Fruit fly (Drosophila melanogaster): Measurements from ENCODE around the gene Pgant4.

Gene Pgant4

dm6 chr2L:3478034-3478880 lies 5.9 kb downstream of the Pgant4 start, which contains the start of gene Thor:
Thor (plus strand) TSS chr2L:3478434.
- TF ChIP-seq CG34367 (tag; optimal IDR thresholded peaks at IDR 0.05) (no peak), CG9948 (tag; optimal IDR thresholded peaks at IDR 0.05) (no peak), CG15710 (tag; optimal IDR thresholded peaks at IDR 0.05) (no peak), fd96Ca (GFP tag; IDR thresholded peaks at IDR 0.05) (peak; percentile 50; the same call in 1 of the 3 replicates), CG8159 (tag; optimal IDR thresholded peaks at IDR 0.05) (peak; percentile 6), CG13204 (GFP tag; optimal IDR thresholded peaks at IDR 0.05) (peak; percentile 45), Ets98B (GFP tag; IDR thresholded peaks at IDR 0.05) (peak; percentile 54; the same call in 1 of the 2 replicates), CG32121 (GFP tag; IDR thresholded peaks at IDR 0.05) (peak; percentile 53), Snoo (tag; optimal IDR thresholded peaks at IDR 0.05) (peak; percentile 60), CG8301 (tag; optimal IDR thresholded peaks at IDR 0.05) (peak; percentile 12), rn (GFP tag; IDR thresholded peaks at IDR 0.05) (no peak), CG14655 (GFP tag; optimal IDR thresholded peaks at IDR 0.05) (no peak), D1 (tag; optimal IDR thresholded peaks at IDR 0.05) (no peak), CG17806 (tag; optimal IDR thresholded peaks at IDR 0.05) (no peak), CG12605 (GFP tag; IDR thresholded peaks at IDR 0.05) (0 out of 2 replicates have a peak, but pooled peaks have one; percentile 27), CG10348 (GFP tag; IDR thresholded peaks at IDR 0.05) (no peak), Pif1A (GFP tag; optimal IDR thresholded peaks at IDR 0.05) (peak; percentile 30), CG4496 (GFP tag; IDR thresholded peaks at IDR 0.05) (peak; percentile 67; the same call in 2 of the 3 replicates), EcR (GFP tag; optimal IDR thresholded peaks at IDR 0.05) (peak; percentile 56), gl (tag; optimal IDR thresholded peaks at IDR 0.05) (peak; percentile 47), Pif1B (GFP tag; optimal IDR thresholded peaks at IDR 0.05) (no peak)

dm6 chr2L:3479697-3480442 lies 7.5 kb downstream of the Pgant4 start:
- no peak for TF ChIP-seq CG15710 (tag; optimal IDR thresholded peaks at IDR 0.05)
- peak; percentile 17 for TF ChIP-seq EcR (GFP tag; optimal IDR thresholded peaks at IDR 0.05)

- TF ChIP-seq CG9948 (tag; optimal IDR thresholded peaks at IDR 0.05) = no peak
- peak; percentile 41 for TF ChIP-seq D1 (tag; optimal IDR thresholded peaks at IDR 0.05)
Observed at dm6 chr2L:3480443-3480839, 8.0 kb downstream of the Pgant4 start.

dm6 chr2L:3482037-3482436 lies 9.6 kb downstream of the Pgant4 start:
- TF ChIP-seq CG13204 (GFP tag; optimal IDR thresholded peaks at IDR 0.05) (no peak), Ets98B (GFP tag; IDR thresholded peaks at IDR 0.05) (peak; percentile 88), D1 (tag; optimal IDR thresholded peaks at IDR 0.05) (no peak), CG8159 (tag; optimal IDR thresholded peaks at IDR 0.05) (peak; percentile 5), CG14655 (GFP tag; optimal IDR thresholded peaks at IDR 0.05) (peak; percentile 54), CG12605 (GFP tag; IDR thresholded peaks at IDR 0.05) (no peak; the same call in 1 of the 2 replicates), CG17806 (tag; optimal IDR thresholded peaks at IDR 0.05) (no peak), CG34367 (tag; optimal IDR thresholded peaks at IDR 0.05) (no peak), CG9948 (tag; optimal IDR thresholded peaks at IDR 0.05) (no peak), CG32121 (GFP tag; IDR thresholded peaks at IDR 0.05) (peak; percentile 78), CG10348 (GFP tag; IDR thresholded peaks at IDR 0.05) (no peak), gl (tag; optimal IDR thresholded peaks at IDR 0.05) (no peak), CG4496 (GFP tag; IDR thresholded peaks at IDR 0.05) (peak; percentile 78), Pif1A (GFP tag; optimal IDR thresholded peaks at IDR 0.05) (peak; percentile 41), CG8301 (tag; optimal IDR thresholded peaks at IDR 0.05) (peak; percentile 76), CG15710 (tag; optimal IDR thresholded peaks at IDR 0.05) (no peak), Snoo (tag; optimal IDR thresholded peaks at IDR 0.05) (no peak), rn (GFP tag; IDR thresholded peaks at IDR 0.05) (no peak), EcR (GFP tag; optimal IDR thresholded peaks at IDR 0.05) (no peak)

dm6 chr2L:3482712-3483111 lies 10.3 kb downstream of the Pgant4 start:
- peak; percentile 54; the same call in 1 of the 2 replicates for TF ChIP-seq rn (GFP tag; IDR thresholded peaks at IDR 0.05)
- peak; percentile 73 for TF ChIP-seq CG8159 (tag; optimal IDR thresholded peaks at IDR 0.05)
- no peak for TF ChIP-seq CG13204 (GFP tag; optimal IDR thresholded peaks at IDR 0.05)
- TF ChIP-seq D1 (tag; optimal IDR thresholded peaks at IDR 0.05) = no peak
- no peak for TF ChIP-seq Snoo (tag; optimal IDR thresholded peaks at IDR 0.05)
- no peak for TF ChIP-seq CG17806 (tag; optimal IDR thresholded peaks at IDR 0.05)
- peak; percentile 60; the same call in 1 of the 3 replicates for TF ChIP-seq fd96Ca (GFP tag; IDR thresholded peaks at IDR 0.05)
- no peak for TF ChIP-seq gl (tag; optimal IDR thresholded peaks at IDR 0.05)
- TF ChIP-seq Pif1A (GFP tag; optimal IDR thresholded peaks at IDR 0.05) = peak; percentile 14
- TF ChIP-seq CG14655 (GFP tag; optimal IDR thresholded peaks at IDR 0.05) = peak; percentile 74
- peak; percentile 71 for TF ChIP-seq CG8301 (tag; optimal IDR thresholded peaks at IDR 0.05)
- peak; percentile 13 for TF ChIP-seq Pif1B (GFP tag; optimal IDR thresholded peaks at IDR 0.05)
- TF ChIP-seq CG10348 (GFP tag; IDR thresholded peaks at IDR 0.05) = peak; percentile 51; the same call in 1 of the 2 replicates
- TF ChIP-seq Ets98B (GFP tag; IDR thresholded peaks at IDR 0.05) = peak; percentile 82
- TF ChIP-seq CG32121 (GFP tag; IDR thresholded peaks at IDR 0.05) = peak; percentile 92
- TF ChIP-seq CG4496 (GFP tag; IDR thresholded peaks at IDR 0.05) = peak; percentile 83
- peak; percentile 56 for TF ChIP-seq CG9948 (tag; optimal IDR thresholded peaks at IDR 0.05)
- no peak for TF ChIP-seq EcR (GFP tag; optimal IDR thresholded peaks at IDR 0.05)
- TF ChIP-seq CG12605 (GFP tag; IDR thresholded peaks at IDR 0.05) = peak; percentile 80
- peak; percentile 72 for TF ChIP-seq CG15710 (tag; optimal IDR thresholded peaks at IDR 0.05)
- TF ChIP-seq CG34367 (tag; optimal IDR thresholded peaks at IDR 0.05) = no peak

Measured in whole organism, pupa.